Worm (Caenorhabditis elegans) whole organism, young adult: ENCODE data around the gene cdc-14.

ENCODE experiments used
- C17E4.6 ChIP-seq: fragments of 200-800 bp; sonication (Bioruptor generic); IDR thresholded peaks from 2 replicates; pipeline ENCODE4 v1.3.6; 2022; ENCODE audit warnings: missing genetic modification reagents, missing genetic modification characterization, missing compliant biosample characterization
- F37B4.10 ChIP-seq: fragments of 200-800 bp; sonication (Bioruptor generic); IDR thresholded peaks from 2 replicates; pipeline ENCODE4 v1.3.6; 2022; ENCODE audit warnings: missing genetic modification characterization, missing compliant biosample characterization
- ama-1 ChIP-seq, 3 experiments: fragments of 150-350 bp in 1 of 3; sonication (generic microtip) in 2 of 3; optimal IDR thresholded peaks; 2 replicates each; lab custom pipeline; 2014 to 2018; ENCODE audit warnings: missing biosample characterization in 2 of 3, missing genetic modification characterization in 2 of 3, missing genetic modification reagents in 2 of 3
- hmg-20 ChIP-seq: fragments of 200-800 bp; sonication (Bioruptor generic); IDR thresholded peaks from 2 replicates; pipeline ENCODE4 v1.3.6; 2022; ENCODE audit warnings: missing genetic modification reagents, missing genetic modification characterization, missing compliant biosample characterization
- lin-54 ChIP-seq: fragments of 200-800 bp; sonication (Bioruptor generic); optimal IDR thresholded peaks from 2 replicates; lab custom pipeline; 2018; ENCODE audit warnings: mild to moderate bottlenecking, missing genetic modification characterization, missing compliant biosample characterization
- sea-2 ChIP-seq: fragments of 200-800 bp; sonication (Bioruptor generic); IDR thresholded peaks from 2 replicates; pipeline ENCODE4 v1.3.6; 2022; ENCODE audit warnings: missing genetic modification characterization, missing compliant biosample characterization
- snpc-4 ChIP-seq, 5 experiments: fragments of 150-350 bp in 1 of 5; sonication (generic microtip) in 4 of 5; optimal IDR thresholded peaks; 2 replicates each; lab custom pipeline; 2014 to 2018; ENCODE audit warnings: missing genetic modification characterization in 5 of 5, missing biosample characterization in 3 of 5, antibody characterized with exemption in 2 of 5, mild to moderate bottlenecking in 2 of 5, missing compliant biosample characterization in 2 of 5, missing genotype in 2 of 5, moderate library complexity in 2 of 5, missing genetic modification reagents in 1 of 5
- sptf-2 ChIP-seq: fragments of 200-800 bp; sonication (Bioruptor generic); optimal IDR thresholded peaks from 2 replicates; lab custom pipeline; 2018; ENCODE audit warnings: mild to moderate bottlenecking, missing genetic modification characterization, missing compliant biosample characterization
- unc-130 ChIP-seq: sonication (generic microtip); optimal IDR thresholded peaks from 2 replicates; lab custom pipeline; 2016; ENCODE audit warnings: missing genetic modification reagents, missing genetic modification characterization, missing compliant biosample characterization

DNA sequence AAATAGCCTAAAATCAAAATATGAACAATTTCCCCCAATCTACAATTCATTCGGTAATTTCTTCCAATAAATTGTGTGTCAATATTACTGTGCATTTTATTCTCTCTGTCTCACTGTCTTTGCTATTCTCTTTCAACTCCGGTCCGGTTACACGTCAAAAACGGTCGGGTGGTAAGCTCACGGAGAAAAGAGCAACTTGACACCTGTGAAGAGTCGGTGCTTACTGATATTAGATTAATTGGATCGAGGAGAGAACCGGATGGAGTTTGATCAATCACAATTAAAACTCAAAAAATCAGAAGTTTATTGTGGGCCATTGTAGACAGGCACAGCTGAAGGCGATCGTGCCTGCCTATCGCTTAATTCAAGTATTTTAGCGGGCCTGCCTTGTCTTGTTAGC lies 18.3 kb downstream of the cdc-14 start:
- no peak for TF ChIP-seq F37B4.10 (GFP tag; lab: Robert Waterston, UW)
- no peak for TF ChIP-seq sea-2 (GFP tag; lab: Robert Waterston, UW)
- peak; percentile 6 for TF ChIP-seq lin-54 (GFP tag; lab: Kevin White, UChicago)
- no peak for TF ChIP-seq C17E4.6 (GFP tag; lab: Robert Waterston, UW)
- TF ChIP-seq ama-1 (optimal IDR thresholded peaks at IDR 0.05; lab: Kevin White, UChicago): peak; percentile 33
- no peak for TF ChIP-seq ama-1 (GFP tag; optimal IDR thresholded peaks at IDR 0.05; lab: Kevin White, UChicago)
- no peak for TF ChIP-seq snpc-4 (GFP tag; optimal IDR thresholded peaks at IDR 0.05; lab: Kevin White, UChicago)
- TF ChIP-seq snpc-4 (tag; optimal IDR thresholded peaks at IDR 0.05; lab: Kevin White, UChicago): peak in 1 of 4 experiments; percentile 20
- no peak for TF ChIP-seq sptf-2 (GFP tag; lab: Kevin White, UChicago)
- no peak for TF ChIP-seq unc-130 (GFP tag; lab: Kevin White, UChicago)
- TF ChIP-seq hmg-20: 0 out of 2 replicates have a peak, but pooled peaks have one; percentile 2
